Worm (Caenorhabditis elegans): ENCODE data around the gene mett-10.

Gene mett-10

DNA sequence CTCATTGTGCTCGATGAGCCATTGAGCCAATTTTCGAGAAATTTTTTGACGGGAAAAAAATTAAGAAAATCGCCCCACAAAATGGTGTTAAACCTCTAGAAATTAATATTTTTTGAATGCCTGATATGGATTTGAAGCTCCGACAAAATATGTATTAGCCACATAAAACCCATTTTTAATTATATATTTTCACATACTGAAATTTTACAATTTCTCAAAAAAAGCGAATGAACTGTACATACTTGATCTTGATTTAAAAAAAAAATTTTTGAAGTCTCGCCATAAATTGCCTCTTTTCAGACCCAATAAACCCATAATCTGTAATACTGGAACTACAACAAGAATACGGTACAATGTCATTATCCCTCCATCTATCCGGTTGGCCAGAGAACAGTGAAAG, 37.7 kb downstream of the mett-10 start, which contains the start of gene nac-3:
Gene nac-3 (plus strand): TSS at position 301 of the 400 bp plus-strand sequence.
- TF ChIP-seq F13C5.2 (tag; optimal IDR thresholded peaks at IDR 0.05): no peak
- no peak for TF ChIP-seq sea-1 (GFP tag; conservative IDR thresholded peaks at IDR 0.05)
- TF ChIP-seq ceh-13 (GFP tag; optimal IDR thresholded peaks at IDR 0.05): no peak
- TF ChIP-seq hmg-4 (GFP tag; optimal IDR thresholded peaks at IDR 0.05): no peak
- no peak for TF ChIP-seq tbx-11 (GFP tag; IDR thresholded peaks at IDR 0.05)
- no peak for TF ChIP-seq ceh-36 (tag; optimal IDR thresholded peaks at IDR 0.05)
- TF ChIP-seq aly-1 (tag; optimal IDR thresholded peaks at IDR 0.05): no peak
- TF ChIP-seq tra-4 (tag; optimal IDR thresholded peaks at IDR 0.05): no peak

DNA sequence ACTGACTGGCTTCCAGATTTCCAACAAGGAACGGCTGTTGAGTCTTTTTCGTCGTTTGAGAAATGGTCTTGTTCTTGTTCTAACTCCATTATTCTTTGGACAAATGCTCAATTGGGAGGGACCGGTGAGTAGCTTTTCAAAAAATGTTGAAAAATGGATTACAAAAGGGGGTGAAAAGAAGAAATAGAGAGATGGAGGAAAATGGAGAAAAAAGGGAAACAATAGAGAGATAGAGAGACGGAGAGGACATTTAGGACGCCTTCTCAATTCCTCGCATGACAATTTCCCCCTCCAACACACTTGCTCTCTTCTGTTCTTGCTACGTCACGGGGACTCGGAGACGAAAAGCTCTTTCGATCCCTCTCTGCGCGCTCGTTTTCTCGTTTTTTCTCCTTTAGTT, 38.2 kb downstream of the mett-10 start:
- TF ChIP-seq ceh-13 (GFP tag; optimal IDR thresholded peaks at IDR 0.05) (no peak), flt-1 (GFP tag; IDR thresholded peaks at IDR 0.05) (no peak), aly-1 (tag; optimal IDR thresholded peaks at IDR 0.05) (no peak), tra-4 (tag; optimal IDR thresholded peaks at IDR 0.05) (no peak), pes-1 (GFP tag; IDR thresholded peaks at IDR 0.05) (no peak), ets-7 (tag; optimal IDR thresholded peaks at IDR 0.05) (no peak), hmg-4 (GFP tag; optimal IDR thresholded peaks at IDR 0.05) (no peak), B0310.2 (tag; optimal IDR thresholded peaks at IDR 0.05) (no peak), ama-1 (optimal IDR thresholded peaks at IDR 0.05) (no peak), ceh-36 (tag; optimal IDR thresholded peaks at IDR 0.05) (no peak), hnd-1 (tag; optimal IDR thresholded peaks at IDR 0.05) (no peak), sea-1 (GFP tag; conservative IDR thresholded peaks at IDR 0.05) (no peak), F13C5.2 (tag; optimal IDR thresholded peaks at IDR 0.05) (no peak)

DNA sequence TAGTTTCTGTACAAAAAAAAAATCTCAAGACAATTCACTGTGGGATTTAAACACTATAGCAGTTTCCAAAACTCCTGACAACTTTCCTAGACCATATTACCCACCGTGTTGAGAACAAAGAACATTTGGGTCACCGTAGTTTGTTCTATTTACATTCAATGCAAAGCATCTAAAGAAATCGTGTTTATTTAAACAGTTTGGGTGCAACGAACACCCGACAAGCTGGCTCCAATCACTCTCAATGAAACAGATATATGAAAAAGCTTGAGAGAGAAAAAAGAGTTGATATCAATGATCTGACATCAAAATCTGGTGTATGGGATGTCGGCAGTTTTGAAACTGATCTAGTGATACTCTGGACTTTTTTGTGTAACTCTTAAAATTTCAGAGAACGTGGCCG, 40.2 kb downstream of the mett-10 start:
- TF ChIP-seq ama-1 (optimal IDR thresholded peaks at IDR 0.05) (no peak), hnd-1 (tag; optimal IDR thresholded peaks at IDR 0.05) (no peak)

DNA sequence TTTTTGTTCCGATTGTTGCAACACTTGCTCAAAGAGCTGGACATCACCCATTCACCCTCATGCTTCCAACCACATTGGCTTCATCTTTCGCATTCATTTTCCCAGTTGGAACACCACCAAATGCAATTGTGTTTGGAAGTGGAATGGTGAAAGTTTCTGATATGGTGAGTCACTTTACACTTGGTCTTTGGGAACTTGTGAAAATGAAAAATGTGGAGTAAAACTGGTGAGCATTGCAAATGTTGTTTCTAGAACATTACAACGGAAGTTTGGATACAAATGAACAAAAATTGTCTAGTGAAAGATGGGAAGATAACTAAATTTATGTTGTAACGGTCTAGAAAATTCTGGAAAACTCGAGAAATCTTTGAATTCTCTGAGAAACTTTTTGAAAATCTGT, 41.4 kb downstream of the mett-10 start:
- no peak for TF ChIP-seq flt-1 (GFP tag; IDR thresholded peaks at IDR 0.05)
- no peak for TF ChIP-seq scrt-1 (GFP tag; IDR thresholded peaks at IDR 0.05)
- no peak for TF ChIP-seq B0310.2 (tag; optimal IDR thresholded peaks at IDR 0.05)
- TF ChIP-seq ceh-36 (tag; optimal IDR thresholded peaks at IDR 0.05): no peak
- TF ChIP-seq ets-7 (tag; optimal IDR thresholded peaks at IDR 0.05): no peak
- TF ChIP-seq tra-4 (tag; optimal IDR thresholded peaks at IDR 0.05): no peak
- no peak for TF ChIP-seq F13C5.2 (tag; optimal IDR thresholded peaks at IDR 0.05)
- TF ChIP-seq hnd-1 (tag; optimal IDR thresholded peaks at IDR 0.05): no peak
- no peak for TF ChIP-seq tbx-37 (GFP tag; conservative IDR thresholded peaks at IDR 0.05)
- no peak for TF ChIP-seq pes-1 (GFP tag; IDR thresholded peaks at IDR 0.05)
- TF ChIP-seq hmg-4 (GFP tag; optimal IDR thresholded peaks at IDR 0.05): no peak

ce11 chrIII:10160385-10160784, 45.5 kb downstream of the mett-10 start, which contains the start of the genes K08E5.5 and mua-3:
K08E5.5 (minus strand) TSS chrIII:10160485.
mua-3 (plus strand) TSS chrIII:10160697.
- no peak for TF ChIP-seq ceh-36 (tag; optimal IDR thresholded peaks at IDR 0.05)
- no peak for TF ChIP-seq hmbx-1 (tag; optimal IDR thresholded peaks at IDR 0.05)
- TF ChIP-seq ama-1 (optimal IDR thresholded peaks at IDR 0.05): no peak
- no peak for TF ChIP-seq hnd-1 (tag; optimal IDR thresholded peaks at IDR 0.05)
- TF ChIP-seq flt-1 (GFP tag; IDR thresholded peaks at IDR 0.05): no peak
